Worm (Caenorhabditis elegans) whole organism, mixed stage, embryonic: Measurements from ENCODE around the gene F26D2.16.

Experiments
- ceh-39 ChIP-seq: fragments of 150-350 bp; optimal IDR thresholded peaks from 2 replicates; lab custom pipeline; 2014; ENCODE audit warnings: missing biosample characterization, missing genetic modification characterization
- cnd-1 ChIP-seq: fragments of 200-800 bp; sonication (Bioruptor generic); optimal IDR thresholded peaks from 2 replicates; lab custom pipeline; 2018; ENCODE audit warnings: mild to moderate bottlenecking, missing genetic modification characterization, missing compliant biosample characterization
- hlh-1 ChIP-seq: fragments of 150-350 bp; optimal IDR thresholded peaks from 2 replicates; lab custom pipeline; 2014; ENCODE audit warnings: missing biosample characterization, missing genetic modification reagents, missing genetic modification characterization
- nhr-2 ChIP-seq: fragments of 150-350 bp; optimal IDR thresholded peaks from 2 replicates; lab custom pipeline; 2014; ENCODE audit warnings: missing biosample characterization, missing genetic modification characterization
- nhr-237 ChIP-seq: fragments of 150-350 bp; optimal IDR thresholded peaks from 2 replicates; lab custom pipeline; 2014; ENCODE audit warnings: missing biosample characterization, missing genetic modification characterization

DNA sequence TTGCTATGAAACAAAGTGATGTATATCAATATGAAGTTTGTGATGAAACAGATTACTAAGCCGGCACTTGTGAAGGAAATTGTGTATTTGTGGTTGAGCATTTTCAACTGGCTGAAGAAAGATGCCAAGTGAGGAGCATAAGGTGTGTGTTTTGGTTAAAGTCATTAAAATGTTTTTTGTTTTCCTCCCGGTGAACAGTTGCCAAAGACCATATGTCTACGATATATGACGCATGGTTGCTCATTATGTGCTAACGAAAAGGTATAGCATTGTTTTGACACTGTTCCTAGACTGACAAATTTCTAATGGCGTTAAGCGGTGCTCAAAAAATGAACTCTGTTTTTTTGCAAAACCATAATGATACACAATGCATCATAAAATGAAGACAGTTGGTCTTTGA, 2.7 kb downstream of the F26D2.16 start, which contains the start of gene str-55:
- TF ChIP-seq ceh-39 (tag; lab: Kevin White, UChicago) = no peak
- no peak for TF ChIP-seq cnd-1 (tag; lab: Kevin White, UChicago)
- no peak for TF ChIP-seq nhr-2 (tag; lab: Kevin White, UChicago)
- TF ChIP-seq nhr-237 (tag; lab: Kevin White, UChicago) = no peak
- no peak for TF ChIP-seq hlh-1 (tag; lab: Kevin White, UChicago)
